Worm (Caenorhabditis elegans) whole organism, L1 larva: ENCODE measurements around the gene F31E3.6.

Experiments
- C16A3.4 ChIP-seq: fragments of 150-350 bp; optimal IDR thresholded peaks from 2 replicates; lab custom pipeline; 2014; ENCODE audit warnings: missing biosample characterization, missing genetic modification characterization
- C34B4.2 ChIP-seq: sonication (generic microtip); optimal IDR thresholded peaks from 2 replicates; lab custom pipeline; 2017; ENCODE audit warnings: mild to moderate bottlenecking, missing genetic modification characterization, missing compliant biosample characterization
- F16B12.6 ChIP-seq: fragments of 150-350 bp; optimal IDR thresholded peaks from 2 replicates; lab custom pipeline; 2014; ENCODE audit warnings: missing biosample characterization, missing genetic modification characterization
- aha-1 ChIP-seq: fragments of 150-350 bp; optimal IDR thresholded peaks from 2 replicates; lab custom pipeline; 2014; ENCODE audit warnings: missing biosample characterization, missing genetic modification characterization
- alr-1 ChIP-seq: fragments of 200-800 bp; sonication (Bioruptor generic); optimal IDR thresholded peaks from 2 replicates; lab custom pipeline; 2018; ENCODE audit warnings: borderline replicate concordance, mild to moderate bottlenecking, missing genetic modification characterization, missing compliant biosample characterization
- aly-2 ChIP-seq: fragments of 150-350 bp; optimal IDR thresholded peaks from 2 replicates; lab custom pipeline; 2014; ENCODE audit warnings: missing biosample characterization, missing genetic modification characterization
- blmp-1 ChIP-seq: fragments of 150-350 bp; optimal IDR thresholded peaks from 2 replicates; lab custom pipeline; 2014; ENCODE audit warnings: missing biosample characterization, missing genetic modification characterization
- ceh-8 ChIP-seq: fragments of 200-800 bp; sonication (Bioruptor generic); optimal IDR thresholded peaks from 2 replicates; lab custom pipeline; 2018; ENCODE audit warnings: mild to moderate bottlenecking, missing genetic modification characterization, moderate library complexity, missing compliant biosample characterization
- ceh-88 ChIP-seq: fragments of 200-800 bp; sonication (Bioruptor generic); IDR thresholded peaks from 2 replicates; pipeline ENCODE4 v1.3.6; 2022; ENCODE audit warnings: missing genetic modification characterization, missing compliant biosample characterization
- ces-1 ChIP-seq: fragments of 150-350 bp; optimal IDR thresholded peaks from 2 replicates; lab custom pipeline; 2014; ENCODE audit warnings: missing biosample characterization, missing genetic modification reagents, missing genetic modification characterization
- dsc-1 ChIP-seq: sonication (generic microtip); optimal IDR thresholded peaks from 2 replicates; lab custom pipeline; 2016; ENCODE audit warnings: mild to moderate bottlenecking, missing genetic modification characterization, missing compliant biosample characterization
- efl-1 ChIP-seq, 4 experiments: fragments of 150-350 bp; optimal IDR thresholded peaks in 3 of 4; peaks in 1 of 4; 1 replicate in 1 of 4; 2 replicates in 3 of 4; lab custom pipeline; 2014; ENCODE audit warnings: missing biosample characterization in 2 of 4, missing genetic modification characterization in 2 of 4, missing genetic modification reagents in 2 of 4
- egl-27 ChIP-seq, 2 experiments: fragments of 150-350 bp in 1 of 2; sonication (generic microtip); optimal IDR thresholded peaks; 3 replicates each; lab custom pipeline; 2017 to 2018; ENCODE audit warnings: missing biosample characterization in 2 of 2, missing genetic modification characterization in 2 of 2, missing genetic modification reagents in 2 of 2
- elt-2 ChIP-seq: sonication (generic microtip); optimal IDR thresholded peaks from 2 replicates; lab custom pipeline; 2016; ENCODE audit warnings: missing genetic modification characterization, mild to moderate bottlenecking, inconsistent platforms, missing compliant biosample characterization, missing genetic modification reagents
- elt-3 ChIP-seq, 6 experiments: fragments of 150-350 bp in 1 of 6; sonication (generic microtip); optimal IDR thresholded peaks; 2 replicates each; lab custom pipeline; 2017 to 2018; ENCODE audit warnings: missing biosample characterization in 6 of 6, missing genetic modification characterization in 6 of 6, inconsistent platforms in 1 of 6
- ets-5 ChIP-seq: fragments of 200-800 bp; sonication (Bioruptor generic); IDR thresholded peaks from 2 replicates; pipeline ENCODE4 v1.3.6; 2022; ENCODE audit warnings: missing genetic modification characterization, missing compliant biosample characterization
- fkh-8 ChIP-seq: sonication (generic microtip); optimal IDR thresholded peaks from 2 replicates; lab custom pipeline; 2016; ENCODE audit warnings: mild to moderate bottlenecking, missing genetic modification characterization, missing compliant biosample characterization
- fos-1 ChIP-seq: fragments of 150-350 bp; optimal IDR thresholded peaks from 2 replicates; lab custom pipeline; 2014; ENCODE audit warnings: missing biosample characterization, missing genetic modification characterization
- hlh-17 ChIP-seq: fragments of 200-800 bp; sonication (Bioruptor generic); optimal IDR thresholded peaks from 2 replicates; lab custom pipeline; 2018; ENCODE audit warnings: missing genetic modification characterization, mild to moderate bottlenecking, missing compliant biosample characterization, moderate library complexity, borderline replicate concordance
- irx-1 ChIP-seq: sonication (generic microtip); optimal IDR thresholded peaks from 2 replicates; lab custom pipeline; 2016; ENCODE audit warnings: missing genetic modification characterization, missing compliant biosample characterization
- jun-1 ChIP-seq: fragments of 150-350 bp; optimal IDR thresholded peaks from 2 replicates; lab custom pipeline; 2014; ENCODE audit warnings: missing biosample characterization, missing genetic modification reagents, missing genetic modification characterization
- lin-13 ChIP-seq: fragments of 150-350 bp; optimal IDR thresholded peaks from 2 replicates; lab custom pipeline; 2014; ENCODE audit warnings: missing biosample characterization, missing genetic modification reagents, missing genetic modification characterization
- lin-35 ChIP-seq, 2 experiments: fragments of 150-350 bp; optimal IDR thresholded peaks; 2 replicates each; lab custom pipeline; 2014; ENCODE audit warnings: missing biosample characterization in 2 of 2, missing genetic modification characterization in 2 of 2, missing genetic modification reagents in 2 of 2
- lir-3 ChIP-seq: sonication (generic microtip); optimal IDR thresholded peaks from 2 replicates; lab custom pipeline; 2016; ENCODE audit warnings: mild to moderate bottlenecking, missing genetic modification characterization, moderate library complexity, missing compliant biosample characterization; ENCODE audit not compliant: poor library complexity
- mab-9 ChIP-seq: fragments of 200-800 bp; sonication (Bioruptor generic); IDR thresholded peaks from 2 replicates; pipeline ENCODE4 v1.3.6; 2022; ENCODE audit warnings: missing genetic modification reagents, missing genetic modification characterization, missing compliant biosample characterization
- mdl-1 ChIP-seq, 2 experiments: fragments of 150-350 bp; optimal IDR thresholded peaks; 2 replicates each; lab custom pipeline; 2014 to 2017; ENCODE audit warnings: missing biosample characterization in 2 of 2, missing genetic modification characterization in 2 of 2, inconsistent platforms in 1 of 2
- mef-2 ChIP-seq: fragments of 150-350 bp; optimal IDR thresholded peaks from 2 replicates; lab custom pipeline; 2014; ENCODE audit warnings: missing biosample characterization, missing genetic modification characterization
- mep-1 ChIP-seq: fragments of 150-350 bp; optimal IDR thresholded peaks from 2 replicates; lab custom pipeline; 2014; ENCODE audit warnings: missing biosample characterization, missing genetic modification characterization
- nhr-12 ChIP-seq: sonication (generic microtip); optimal IDR thresholded peaks from 2 replicates; lab custom pipeline; 2017; ENCODE audit warnings: missing biosample characterization, missing genetic modification characterization
- nhr-19 ChIP-seq: fragments of 200-800 bp; sonication (Bioruptor generic); conservative IDR thresholded peaks from 2 replicates; pipeline ENCODE4 v1.3.6; 2022; ENCODE audit warnings: missing genetic modification characterization, missing compliant biosample characterization
- nhr-28 ChIP-seq: fragments of 150-350 bp; optimal IDR thresholded peaks from 2 replicates; lab custom pipeline; 2014; ENCODE audit warnings: missing biosample characterization, missing genetic modification characterization
- nhr-76 ChIP-seq: sonication (generic microtip); optimal IDR thresholded peaks from 2 replicates; lab custom pipeline; 2017; ENCODE audit warnings: missing biosample characterization, missing genetic modification characterization
- pag-3 ChIP-seq: sonication (generic microtip); optimal IDR thresholded peaks from 2 replicates; lab custom pipeline; 2017; ENCODE audit warnings: missing genetic modification characterization, mild to moderate bottlenecking, missing compliant biosample characterization, antibody characterized with exemption, borderline replicate concordance; ENCODE audit not compliant: insufficient read depth
- pax-3 ChIP-seq: fragments of 200-800 bp; sonication (Bioruptor generic); optimal IDR thresholded peaks from 2 replicates; lab custom pipeline; 2018; ENCODE audit warnings: mild to moderate bottlenecking, missing genetic modification characterization, moderate library complexity, missing compliant biosample characterization
- skn-1 ChIP-seq: fragments of 150-350 bp; optimal IDR thresholded peaks from 2 replicates; lab custom pipeline; 2014; ENCODE audit warnings: missing biosample characterization, missing genetic modification characterization
- sptf-1 ChIP-seq: fragments of 150-350 bp; optimal IDR thresholded peaks from 2 replicates; lab custom pipeline; 2014; ENCODE audit warnings: missing biosample characterization, missing genetic modification characterization
- sup-37 ChIP-seq: fragments of 200-800 bp; sonication (Bioruptor generic); optimal IDR thresholded peaks from 2 replicates; lab custom pipeline; 2018; ENCODE audit warnings: mild to moderate bottlenecking, missing genetic modification characterization, missing compliant biosample characterization
- swsn-7 ChIP-seq: sonication (generic microtip); optimal IDR thresholded peaks from 2 replicates; lab custom pipeline; 2016; ENCODE audit warnings: missing genetic modification characterization, missing compliant biosample characterization
- unc-86 ChIP-seq: sonication (generic microtip); optimal IDR thresholded peaks from 2 replicates; lab custom pipeline; 2016; ENCODE audit warnings: missing genetic modification characterization, missing compliant biosample characterization
- unc-98 ChIP-seq: fragments of 200-800 bp; sonication (Bioruptor generic); IDR thresholded peaks from 2 replicates; pipeline ENCODE4 v1.3.6; 2022; ENCODE audit warnings: missing genetic modification characterization, missing compliant biosample characterization
- vab-15 ChIP-seq: sonication (generic microtip); optimal IDR thresholded peaks from 2 replicates; lab custom pipeline; 2017; ENCODE audit warnings: missing genotype, mild to moderate bottlenecking, missing genetic modification characterization, missing compliant biosample characterization
- xbp-1 ChIP-seq: sonication (generic microtip); optimal IDR thresholded peaks from 2 replicates; lab custom pipeline; 2016; ENCODE audit warnings: missing genetic modification characterization, missing compliant biosample characterization
- zip-4 ChIP-seq: fragments of 200-800 bp; sonication (Bioruptor generic); optimal IDR thresholded peaks from 2 replicates; lab custom pipeline; 2018; ENCODE audit warnings: mild to moderate bottlenecking, missing genetic modification characterization, moderate library complexity, missing compliant biosample characterization
- ztf-11 ChIP-seq, 2 experiments: sonication (generic microtip); optimal IDR thresholded peaks; 2 replicates each; lab custom pipeline; 2016 to 2017; ENCODE audit warnings: missing genetic modification characterization in 2 of 2, missing biosample characterization in 1 of 2, missing compliant biosample characterization in 1 of 2

F31E3.6 gene

ce11 chrIII:7013764-7014163 is 31.9 kb downstream of the F31E3.6 start:
- TF ChIP-seq egl-27 (tag; optimal IDR thresholded peaks at IDR 0.05; lab: Kevin White, UChicago): no peak
- no peak for TF ChIP-seq ztf-11 (tag; optimal IDR thresholded peaks at IDR 0.05; lab: Kevin White, UChicago)
- no peak for TF ChIP-seq efl-1 (optimal IDR thresholded peaks at IDR 0.05; lab: Kevin White, UChicago)
- TF ChIP-seq efl-1 (GFP tag; optimal IDR thresholded peaks at IDR 0.05 in 1 of 2; lab: Kevin White, UChicago): no peak
- no peak for TF ChIP-seq sup-37
- no peak for TF ChIP-seq unc-86 (tag; lab: Kevin White, UChicago)
- no peak for TF ChIP-seq lir-3 (tag; lab: Kevin White, UChicago)
- TF ChIP-seq aly-2 (tag; lab: Kevin White, UChicago): no peak
- no peak for TF ChIP-seq elt-3 (tag; optimal IDR thresholded peaks at IDR 0.05; lab: Kevin White, UChicago)
- TF ChIP-seq aha-1 (tag; lab: Kevin White, UChicago): no peak
- TF ChIP-seq ets-5 (GFP tag; lab: Robert Waterston, UW): no peak
- TF ChIP-seq nhr-19: no peak

DNA sequence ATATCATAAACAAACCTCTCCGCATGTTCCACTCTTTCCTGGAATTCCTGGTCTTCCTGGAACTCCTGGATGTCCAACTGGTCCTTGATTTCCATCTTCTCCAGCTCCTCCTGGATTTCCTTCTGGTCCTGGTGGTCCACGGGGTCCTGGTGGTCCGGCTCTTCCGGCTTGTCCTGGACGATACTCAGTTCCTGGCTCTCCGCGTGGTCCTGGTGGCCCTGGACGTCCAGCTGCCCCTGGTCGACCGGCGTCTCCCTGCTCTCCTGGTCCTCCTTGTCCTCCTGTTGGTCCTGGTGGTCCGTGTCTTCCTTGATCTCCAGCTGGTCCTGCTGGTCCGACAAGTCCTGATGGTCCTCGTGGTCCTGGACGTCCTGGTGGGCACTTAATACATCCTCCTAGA is 37.8 kb downstream of the F31E3.6 start:
- TF ChIP-seq elt-2 (tag; lab: Kevin White, UChicago) (no peak), lin-35 (GFP tag; optimal IDR thresholded peaks at IDR 0.05; lab: Kevin White, UChicago) (no peak), nhr-28 (tag; lab: Kevin White, UChicago) (no peak), nhr-19 (no peak), zip-4 (GFP tag; lab: Kevin White, UChicago) (no peak), blmp-1 (tag; lab: Kevin White, UChicago) (no peak), unc-86 (tag; lab: Kevin White, UChicago) (no peak), mep-1 (no peak), fos-1 (no peak), ets-5 (GFP tag; lab: Robert Waterston, UW) (no peak), mdl-1 (tag; optimal IDR thresholded peaks at IDR 0.05; lab: Kevin White, UChicago) (no peak), swsn-7 (tag; lab: Kevin White, UChicago) (no peak), pag-3 (tag; lab: Kevin White, UChicago) (no peak), vab-15 (tag; lab: Kevin White, UChicago) (no peak), alr-1 (tag; lab: Kevin White, UChicago) (no peak), ceh-8 (GFP tag; lab: Kevin White, UChicago) (no peak), fkh-8 (tag; lab: Kevin White, UChicago) (no peak), egl-27 (tag; optimal IDR thresholded peaks at IDR 0.05; lab: Kevin White, UChicago) (no peak)
- TF ChIP-seq, all 84 proteins: peak for 0

ce11 chrIII:7020500-7020899 is 38.6 kb downstream of the F31E3.6 start, which contains the start of gene col-8:
TSS of gene col-8 (minus strand) at chrIII:7020600.
- TF ChIP-seq nhr-19: no peak
- no peak for TF ChIP-seq vab-15 (tag; lab: Kevin White, UChicago)
- TF ChIP-seq mep-1: no peak
- no peak for TF ChIP-seq C34B4.2 (tag; lab: Kevin White, UChicago)
- TF ChIP-seq ceh-88 (GFP tag; lab: Robert Waterston, UW): no peak

- TF ChIP-seq nhr-12 (no peak), mab-9 (GFP tag; lab: Robert Waterston, UW) (no peak), xbp-1 (tag; lab: Kevin White, UChicago) (peak; percentile 52), unc-98 (GFP tag; lab: Robert Waterston, UW) (no peak), jun-1 (peak; percentile 19), aly-2 (tag; lab: Kevin White, UChicago) (no peak), dsc-1 (peak; percentile 52), irx-1 (tag; lab: Kevin White, UChicago) (no peak), nhr-76 (tag; lab: Kevin White, UChicago) (no peak), F16B12.6 (tag; lab: Kevin White, UChicago) (peak; percentile 57), lin-13 (GFP tag; lab: Kevin White, UChicago) (no peak), sptf-1 (tag; lab: Kevin White, UChicago) (no peak), ztf-11 (tag; optimal IDR thresholded peaks at IDR 0.05; lab: Kevin White, UChicago) (no peak), skn-1 (tag; lab: Kevin White, UChicago) (peak; percentile 33), pax-3 (no peak), elt-3 (tag; optimal IDR thresholded peaks at IDR 0.05; lab: Kevin White, UChicago) (no peak), mef-2 (tag; lab: Kevin White, UChicago) (no peak), mdl-1 (tag; optimal IDR thresholded peaks at IDR 0.05; lab: Kevin White, UChicago) (no peak), C16A3.4 (peak; percentile 55), ces-1 (no peak), pag-3 (tag; lab: Kevin White, UChicago) (no peak), lin-35 (GFP tag; optimal IDR thresholded peaks at IDR 0.05; lab: Kevin White, UChicago) (peak; percentile 70 to 77), nhr-28 (tag; lab: Kevin White, UChicago) (no peak), egl-27 (tag; optimal IDR thresholded peaks at IDR 0.05; lab: Kevin White, UChicago) (no peak), alr-1 (tag; lab: Kevin White, UChicago) (no peak), hlh-17 (GFP tag; lab: Kevin White, UChicago) (no peak)
Measured at ce11 chrIII:7021156-7021637, 39.3 kb downstream of the F31E3.6 start, which contains the start of gene rfl-1. TSS of gene rfl-1 (plus strand) at chrIII:7021206.
